Worm (Caenorhabditis elegans): ENCODE data around the gene nep-18.
"Not testable (repeated sequence)": the region's sequence is repeated elsewhere in the genome, so short reads cannot be mapped to it uniquely, and the experiment has no call there.

ce11 chrII:2600176-2600575 is 36.3 kb upstream of the nep-18 start, which contains the start of gene F33H12.1:
- not testable (repeated sequence) for TF ChIP-seq pha-4 (tag; optimal IDR thresholded peaks at IDR 0.05); tbx-2 (tag; optimal IDR thresholded peaks at IDR 0.05); sox-4 (tag; optimal IDR thresholded peaks at IDR 0.05); ama-1 (optimal IDR thresholded peaks at IDR 0.05); rnt-1 (tag; optimal IDR thresholded peaks at IDR 0.05); lim-6 (tag; optimal IDR thresholded peaks at IDR 0.05); hlh-6 (tag; optimal IDR thresholded peaks at IDR 0.05)

All from whole organism, late embryonic.